Worm (Caenorhabditis elegans) whole organism, L4 larva: ENCODE measurements around the gene frpr-21.

ENCODE experiments used
- F49E8.2 ChIP-seq: sonication (generic microtip); optimal IDR thresholded peaks from 2 replicates; lab custom pipeline; 2016; ENCODE audit warnings: missing compliant biosample characterization, mild to moderate bottlenecking, missing genetic modification characterization, borderline replicate concordance
- T20F7.1 ChIP-seq: fragments of 200-800 bp; sonication (Bioruptor generic); optimal IDR thresholded peaks from 2 replicates; lab custom pipeline; 2018; ENCODE audit warnings: mild to moderate bottlenecking, missing genetic modification characterization, missing compliant biosample characterization
- Y48G9A.11 ChIP-seq: fragments of 200-800 bp; sonication (Bioruptor generic); IDR thresholded peaks from 2 replicates; pipeline ENCODE4 v1.3.6; 2022; ENCODE audit warnings: missing genetic modification reagents, missing genetic modification characterization, missing compliant biosample characterization
- Y75B8A.6 ChIP-seq: fragments of 200-800 bp; sonication (Bioruptor generic); IDR thresholded peaks from 2 replicates; pipeline ENCODE4 v1.3.6; 2022; ENCODE audit warnings: missing genetic modification reagents, missing genetic modification characterization, missing compliant biosample characterization
- ZK337.2 ChIP-seq: fragments of 200-800 bp; sonication (Bioruptor generic); IDR thresholded peaks from 2 replicates; pipeline ENCODE4 v1.3.6; 2022; ENCODE audit warnings: missing genetic modification reagents, missing genetic modification characterization, missing compliant biosample characterization
- arid-1 ChIP-seq: fragments of 200-800 bp; sonication (Bioruptor generic); conservative IDR thresholded peaks from 2 replicates; pipeline ENCODE4 v1.3.6; 2022; ENCODE audit warnings: missing genetic modification reagents, missing genetic modification characterization, missing compliant biosample characterization
- ceh-62 ChIP-seq: sonication (generic microtip); optimal IDR thresholded peaks from 2 replicates; lab custom pipeline; 2017; ENCODE audit warnings: missing biosample characterization, missing genetic modification characterization
- ctbp-1 ChIP-seq: fragments of 200-800 bp; sonication (Bioruptor generic); IDR thresholded peaks from 2 replicates; pipeline ENCODE4 v1.3.6; 2022; ENCODE audit warnings: missing genetic modification reagents, missing genetic modification characterization, missing compliant biosample characterization
- daf-16 ChIP-seq, 3 experiments: sonication (generic microtip); optimal IDR thresholded peaks; 2 replicates each; lab custom pipeline; 2016 to 2017; ENCODE audit warnings: missing genetic modification characterization in 3 of 3, missing genetic modification reagents in 3 of 3, mild to moderate bottlenecking in 2 of 3, missing compliant biosample characterization in 2 of 3, missing biosample characterization in 1 of 3, moderate library complexity in 1 of 3
- daf-19 ChIP-seq: fragments of 200-800 bp; sonication (Bioruptor generic); conservative IDR thresholded peaks from 2 replicates; pipeline ENCODE4 v1.3.6; 2022; ENCODE audit warnings: missing genetic modification characterization, missing compliant biosample characterization
- dmd-6 ChIP-seq: fragments of 200-800 bp; sonication (Bioruptor generic); IDR thresholded peaks from 2 replicates; pipeline ENCODE4 v1.3.6; 2022; ENCODE audit warnings: missing genetic modification reagents, missing genetic modification characterization, missing compliant biosample characterization
- dmd-8 ChIP-seq: fragments of 200-800 bp; sonication (Bioruptor generic); IDR thresholded peaks from 2 replicates; pipeline ENCODE4 v1.3.6; 2022; ENCODE audit warnings: missing genetic modification characterization, missing compliant biosample characterization
- dmd-9 ChIP-seq: fragments of 200-800 bp; sonication (Bioruptor generic); IDR thresholded peaks from 2 replicates; pipeline ENCODE4 v1.3.6; 2022; ENCODE audit warnings: missing genetic modification reagents, missing genetic modification characterization, missing compliant biosample characterization
- dpl-1 ChIP-seq: fragments of 150-350 bp; optimal IDR thresholded peaks from 2 replicates; lab custom pipeline; 2014; ENCODE audit warnings: missing biosample characterization, missing genetic modification reagents, missing genetic modification characterization
- dve-1 ChIP-seq: sonication (generic microtip); optimal IDR thresholded peaks from 2 replicates; lab custom pipeline; 2017; ENCODE audit warnings: antibody characterized with exemption, mild to moderate bottlenecking, missing genetic modification characterization, missing compliant biosample characterization; ENCODE audit not compliant: insufficient read depth
- egl-27 ChIP-seq: sonication (generic microtip); optimal IDR thresholded peaks from 3 replicates; lab custom pipeline; 2017; ENCODE audit warnings: missing biosample characterization, missing genetic modification reagents, missing genetic modification characterization
- hif-1 ChIP-seq, 2 experiments: sonication (generic microtip); optimal IDR thresholded peaks; 2 replicates each; lab custom pipeline; 2016 to 2017; ENCODE audit warnings: missing compliant biosample characterization in 2 of 2, missing genetic modification characterization in 2 of 2, missing genetic modification reagents in 2 of 2, missing genotype in 2 of 2, mild to moderate bottlenecking in 1 of 2
- hlh-11 ChIP-seq: fragments of 200-800 bp; sonication (Bioruptor generic); optimal IDR thresholded peaks from 2 replicates; lab custom pipeline; 2018; ENCODE audit warnings: mild to moderate bottlenecking, missing genetic modification characterization, missing compliant biosample characterization
- hlh-30 ChIP-seq: sonication (generic microtip); optimal IDR thresholded peaks from 2 replicates; lab custom pipeline; 2017; ENCODE audit warnings: antibody characterized with exemption, mild to moderate bottlenecking, missing genetic modification characterization, missing compliant biosample characterization; ENCODE audit not compliant: insufficient read depth
- hmg-1.1 ChIP-seq: fragments of 200-800 bp; sonication (Bioruptor generic); IDR thresholded peaks from 2 replicates; pipeline ENCODE4 v1.3.6; 2022; ENCODE audit warnings: missing genetic modification reagents, missing genetic modification characterization, missing compliant biosample characterization
- lin-1 ChIP-seq: fragments of 200-800 bp; sonication (Bioruptor generic); IDR thresholded peaks from 2 replicates; pipeline ENCODE4 v1.3.6; 2022; ENCODE audit warnings: missing genetic modification reagents, missing genetic modification characterization, missing compliant biosample characterization
- lin-29 ChIP-seq: fragments of 200-800 bp; sonication (Bioruptor generic); IDR thresholded peaks from 2 replicates; pipeline ENCODE4 v1.3.6; 2022; ENCODE audit warnings: missing genetic modification reagents, missing genetic modification characterization, missing compliant biosample characterization
- lin-38 ChIP-seq: fragments of 200-800 bp; sonication (Bioruptor generic); IDR thresholded peaks from 2 replicates; pipeline ENCODE4 v1.3.6; 2022; ENCODE audit warnings: missing genetic modification reagents, missing genetic modification characterization, missing compliant biosample characterization
- lin-39 ChIP-seq: fragments of 150-350 bp; optimal IDR thresholded peaks from 2 replicates; lab custom pipeline; 2014; ENCODE audit warnings: missing biosample characterization, missing genetic modification reagents, missing genetic modification characterization
- lsy-2 ChIP-seq, 2 experiments: fragments of 150-350 bp in 1 of 2; sonication (generic microtip) in 1 of 2; optimal IDR thresholded peaks; 2 replicates each; lab custom pipeline; 2014 to 2017; ENCODE audit warnings: missing biosample characterization in 2 of 2, missing genetic modification characterization in 2 of 2
- madf-5 ChIP-seq, 2 experiments: fragments of 200-800 bp; sonication (Bioruptor generic); IDR thresholded peaks; 2 replicates each; pipeline ENCODE4 v1.3.6; 2022; ENCODE audit warnings: missing compliant biosample characterization in 2 of 2, missing genetic modification characterization in 2 of 2
- mdl-1 ChIP-seq, 2 experiments: fragments of 150-350 bp in 1 of 2; sonication (generic microtip) in 1 of 2; optimal IDR thresholded peaks; 2 replicates each; lab custom pipeline; 2014 to 2017; ENCODE audit warnings: missing biosample characterization in 2 of 2, missing genetic modification characterization in 2 of 2
- mdt-29 ChIP-seq: fragments of 200-800 bp; sonication (Bioruptor generic); IDR thresholded peaks from 2 replicates; pipeline ENCODE4 v1.3.6; 2022; ENCODE audit warnings: missing genetic modification reagents, missing genetic modification characterization, missing compliant biosample characterization
- mep-1 ChIP-seq: fragments of 150-350 bp; sonication (generic microtip); optimal IDR thresholded peaks from 3 replicates; lab custom pipeline; 2014; ENCODE audit warnings: missing biosample characterization, missing genetic modification characterization
- mes-2 ChIP-seq: sonication (generic microtip); optimal IDR thresholded peaks from 2 replicates; lab custom pipeline; 2016; ENCODE audit warnings: missing genotype, mild to moderate bottlenecking, missing genetic modification characterization, missing compliant biosample characterization; ENCODE audit not compliant: poor library complexity, severe bottlenecking
- nhr-28 ChIP-seq: fragments of 150-350 bp; optimal IDR thresholded peaks from 2 replicates; lab custom pipeline; 2014; ENCODE audit warnings: missing biosample characterization, missing genetic modification characterization
- nhr-6 ChIP-seq: fragments of 150-350 bp; optimal IDR thresholded peaks from 2 replicates; lab custom pipeline; 2014; ENCODE audit warnings: missing biosample characterization, missing genetic modification characterization
- pha-4 ChIP-seq, 2 experiments: fragments of 150-350 bp in 1 of 2; fragments of 200-800 bp in 1 of 2; sonication (Bioruptor generic) in 1 of 2; IDR thresholded peaks in 1 of 2; optimal IDR thresholded peaks in 1 of 2; 2 replicates each; pipeline versions ENCODE4 v1.3.6 to Lab custom; 2014 to 2022; ENCODE audit warnings: missing genetic modification characterization in 2 of 2, missing genetic modification reagents in 2 of 2, missing biosample characterization in 1 of 2, missing compliant biosample characterization in 1 of 2
- pqm-1 ChIP-seq: sonication (generic microtip); optimal IDR thresholded peaks from 2 replicates; lab custom pipeline; 2017; ENCODE audit warnings: missing biosample characterization, missing genetic modification characterization
- rbr-2 ChIP-seq: sonication (generic microtip); optimal IDR thresholded peaks from 2 replicates; lab custom pipeline; 2016; ENCODE audit warnings: missing genotype, missing genetic modification characterization, missing compliant biosample characterization
- skn-1 ChIP-seq: fragments of 150-350 bp; optimal IDR thresholded peaks from 2 replicates; lab custom pipeline; 2014; ENCODE audit warnings: missing biosample characterization, missing genetic modification characterization
- snpc-1.2 ChIP-seq: fragments of 200-800 bp; sonication (Bioruptor generic); IDR thresholded peaks from 2 replicates; pipeline ENCODE4 v1.3.6; 2022; ENCODE audit warnings: missing genetic modification reagents, missing genetic modification characterization, missing compliant biosample characterization
- snpc-4 ChIP-seq: fragments of 150-350 bp; optimal IDR thresholded peaks from 2 replicates; lab custom pipeline; 2014; ENCODE audit warnings: missing biosample characterization, missing genetic modification characterization
- spr-1 ChIP-seq: sonication (generic microtip); optimal IDR thresholded peaks from 2 replicates; lab custom pipeline; 2016; ENCODE audit warnings: mild to moderate bottlenecking, missing genetic modification characterization, missing compliant biosample characterization
- unc-130 ChIP-seq: sonication (generic microtip); optimal IDR thresholded peaks from 2 replicates; lab custom pipeline; 2016; ENCODE audit warnings: missing genetic modification reagents, missing genetic modification characterization, missing compliant biosample characterization
- unc-62 ChIP-seq, 3 experiments: fragments of 150-350 bp in 1 of 3; sonication (generic microtip); optimal IDR thresholded peaks in 2 of 3; peaks in 1 of 3; 1 replicate in 1 of 3; 2 replicates in 2 of 3; lab custom pipeline; 2014 to 2017; ENCODE audit warnings: missing biosample characterization in 3 of 3, missing genetic modification characterization in 3 of 3, missing genetic modification reagents in 3 of 3, missing genotype in 1 of 3
- zag-1 ChIP-seq: fragments of 150-350 bp; optimal IDR thresholded peaks from 2 replicates; lab custom pipeline; 2014; ENCODE audit warnings: missing biosample characterization, missing genetic modification characterization
- zip-2 ChIP-seq: fragments of 150-350 bp; optimal IDR thresholded peaks from 2 replicates; lab custom pipeline; 2014; ENCODE audit warnings: missing biosample characterization, missing genetic modification characterization
- ztf-7 ChIP-seq: fragments of 150-350 bp; optimal IDR thresholded peaks from 2 replicates; lab custom pipeline; 2014; ENCODE audit warnings: missing biosample characterization, missing genetic modification characterization

The frpr-21 gene

ce11 chrII:10402991-10403390 lies 18.9 kb downstream of the frpr-21 start (continued):
- no peak for TF ChIP-seq mes-2
- no peak for TF ChIP-seq hmg-1.1 (GFP tag; lab: Robert Waterston, UW)
- TF ChIP-seq unc-62 (GFP tag; optimal IDR thresholded peaks at IDR 0.05 in 1 of 2; lab: Kevin White, UChicago) = peak in 1 of 2 experiments; percentile 62
- no peak for TF ChIP-seq unc-62 (tag; optimal IDR thresholded peaks at IDR 0.05; lab: Kevin White, UChicago)
- TF ChIP-seq Y48G9A.11 (GFP tag; lab: Robert Waterston, UW) = no peak
- TF ChIP-seq spr-1 = no peak
- no peak for TF ChIP-seq ceh-62 (tag; lab: Kevin White, UChicago)

ce11 chrII:10396578-10396977 lies 25.3 kb downstream of the frpr-21 start, which contains the start of gene T09F3.5:
TSS of gene T09F3.5 (plus strand) at chrII:10396878.
- TF ChIP-seq ctbp-1 (GFP tag; lab: Robert Waterston, UW) (no peak), dmd-9 (no peak), pqm-1 (no peak), F49E8.2 (tag; lab: Kevin White, UChicago) (no peak), hlh-30 (no peak), rbr-2 (no peak), snpc-4 (tag; lab: Kevin White, UChicago) (no peak), mdt-29 (GFP tag; lab: Robert Waterston, UW) (no peak), zag-1 (no peak), ztf-7 (tag; lab: Kevin White, UChicago) (no peak)

- peak; percentile 23; the same call in 1 of the 2 replicates for TF ChIP-seq dmd-6 (GFP tag; lab: Robert Waterston, UW)
- no peak for TF ChIP-seq snpc-4 (tag; lab: Kevin White, UChicago)
- TF ChIP-seq lin-39 (tag; lab: Kevin White, UChicago) = no peak
- no peak for TF ChIP-seq zip-2 (tag; lab: Kevin White, UChicago)
- 0 out of 4 replicates have a peak, but pooled peaks of 1 of the 2 experiments have one; percentile 6 for TF ChIP-seq madf-5 (GFP tag; IDR thresholded peaks at IDR 0.05; lab: Robert Waterston, UW)
- peak in 1 of 2 experiments; percentile 86 for TF ChIP-seq lsy-2 (tag; optimal IDR thresholded peaks at IDR 0.05; lab: Kevin White, UChicago)
- peak in 1 of 2 experiments; percentile 83 for TF ChIP-seq hif-1 (tag; optimal IDR thresholded peaks at IDR 0.05; lab: Kevin White, UChicago)
- TF ChIP-seq pha-4 (GFP tag; IDR thresholded peaks at IDR 0.05; lab: Robert Waterston, UW) = no peak
- TF ChIP-seq pha-4 (tag; optimal IDR thresholded peaks at IDR 0.05; lab: Kevin White, UChicago) = peak; percentile 40
- 0 out of 2 replicates have a peak, but pooled peaks have one; percentile 13 for TF ChIP-seq arid-1 (GFP tag; lab: Robert Waterston, UW)
- no peak for TF ChIP-seq dmd-8 (GFP tag; lab: Robert Waterston, UW)
- peak; percentile 39; the same call in 1 of the 2 replicates for TF ChIP-seq snpc-1.2 (GFP tag; lab: Robert Waterston, UW)
- TF ChIP-seq dpl-1 (GFP tag; lab: Kevin White, UChicago) = peak; percentile 69
- TF ChIP-seq nhr-6 (tag; lab: Kevin White, UChicago) = peak; percentile 64
- TF ChIP-seq unc-62 (GFP tag; optimal IDR thresholded peaks at IDR 0.05 in 1 of 2; lab: Kevin White, UChicago) = peak in 1 of 2 experiments; percentile 25
- no peak for TF ChIP-seq unc-62 (tag; optimal IDR thresholded peaks at IDR 0.05; lab: Kevin White, UChicago)
- TF ChIP-seq mes-2 = peak; percentile 97
- peak; percentile 28 for TF ChIP-seq hlh-30
- TF ChIP-seq ZK337.2 (GFP tag; lab: Robert Waterston, UW) = 0 out of 2 replicates have a peak, but pooled peaks have one; percentile 54
- TF ChIP-seq T20F7.1 (GFP tag; lab: Kevin White, UChicago) = peak; percentile 66
- TF ChIP-seq mep-1 (tag; lab: Kevin White, UChicago) = peak; percentile 66
- TF ChIP-seq daf-16 (GFP tag; optimal IDR thresholded peaks at IDR 0.05; lab: Kevin White, UChicago) = no peak
- TF ChIP-seq daf-16 (tag; optimal IDR thresholded peaks at IDR 0.05; lab: Kevin White, UChicago) = peak; percentile 9
- no peak for TF ChIP-seq lin-29 (GFP tag; lab: Robert Waterston, UW)
- no peak for TF ChIP-seq Y75B8A.6 (GFP tag; lab: Robert Waterston, UW)
- TF ChIP-seq skn-1 (tag; lab: Kevin White, UChicago) = no peak
- TF ChIP-seq dve-1 (tag; lab: Kevin White, UChicago) = peak; percentile 67
- TF ChIP-seq mdl-1 (tag; optimal IDR thresholded peaks at IDR 0.05; lab: Kevin White, UChicago) = no peak
- TF ChIP-seq daf-19 (GFP tag; lab: Robert Waterston, UW) = no peak
- TF ChIP-seq unc-130 (GFP tag; lab: Kevin White, UChicago) = peak; percentile 78
- peak; percentile 61 for TF ChIP-seq lin-38 (GFP tag; lab: Robert Waterston, UW)
- TF ChIP-seq hlh-11 (tag; lab: Kevin White, UChicago) = peak; percentile 13
- peak; percentile 95 for TF ChIP-seq nhr-28
- TF ChIP-seq lin-1 (GFP tag; lab: Robert Waterston, UW) = no peak
- peak; percentile 8 for TF ChIP-seq rbr-2
- TF ChIP-seq egl-27 (tag; lab: Kevin White, UChicago) = no peak
These were observed 26.5 kb downstream of the frpr-21 start, which contains the start of gene T09F3.4 for ce11 chrII:10395303-10395757. TSS of gene T09F3.4 (plus strand) at chrII:10395707.
